Worm (Caenorhabditis elegans): ENCODE results near the gene abu-11.

abu-11 gene

DNA sequence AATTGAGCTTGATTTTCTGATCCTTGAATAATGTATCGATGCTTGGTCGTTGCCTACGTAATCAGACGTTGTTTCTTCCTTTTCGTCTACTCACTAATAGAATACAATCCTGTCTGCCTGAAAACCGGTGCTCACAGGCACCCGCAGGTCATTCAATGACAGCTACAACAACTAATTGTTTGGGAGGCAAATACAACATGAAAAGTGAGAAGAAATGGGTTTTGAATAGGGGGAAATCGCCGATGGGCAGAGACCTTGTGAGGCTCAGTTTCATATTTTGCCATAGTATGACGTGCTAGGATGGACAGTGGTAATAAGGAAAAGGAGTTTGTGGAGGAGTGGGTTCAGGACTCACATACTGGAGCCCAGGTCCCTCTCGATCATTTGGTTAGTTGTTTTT is 2.3 kb upstream of the abu-11 start, which contains the start of gene chs-2:
TSS of gene chs-2 (plus strand) at position 301 of the 400 bp plus-strand sequence.
- TF ChIP-seq tab-1 (GFP tag; IDR thresholded peaks at IDR 0.05), result no peak
- TF ChIP-seq T22C8.4 (GFP tag; IDR thresholded peaks at IDR 0.05), result no peak
- TF ChIP-seq klf-2 (GFP tag; conservative IDR thresholded peaks at IDR 0.05), result no peak
- TF ChIP-seq ztf-29 (GFP tag; IDR thresholded peaks at IDR 0.05), result no peak
- TF ChIP-seq ztf-23 (GFP tag; IDR thresholded peaks at IDR 0.05), result no peak
- TF ChIP-seq flt-1 (GFP tag; IDR thresholded peaks at IDR 0.05), result no peak
- TF ChIP-seq med-1 (GFP tag; optimal IDR thresholded peaks at IDR 0.05; ENCODE audit: insufficient read depth), result no peak
- no peak for TF ChIP-seq ref-1 (GFP tag; conservative IDR thresholded peaks at IDR 0.05)
- TF ChIP-seq cog-1 (tag; optimal IDR thresholded peaks at IDR 0.05), result no peak

DNA sequence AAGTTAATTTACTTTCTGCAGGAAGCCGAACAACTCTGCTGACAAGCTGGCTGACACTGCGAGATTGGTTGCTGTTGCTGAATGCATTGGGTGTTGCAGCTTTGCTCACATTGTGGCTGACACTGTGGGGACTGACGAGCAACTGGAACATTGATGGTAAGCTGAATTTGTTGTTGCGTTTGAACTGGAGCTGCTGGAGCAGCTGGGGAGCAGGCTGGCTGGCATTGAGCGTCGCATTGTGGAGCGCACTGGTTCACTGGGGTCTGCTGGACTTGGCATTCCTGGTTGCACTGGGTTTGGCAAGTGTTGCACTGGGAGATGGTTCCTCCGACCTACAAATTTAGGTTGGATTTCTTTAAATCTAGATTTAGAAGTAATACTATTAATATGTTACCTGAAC is 1.8 kb downstream of the abu-11 start:
- no peak for TF ChIP-seq flt-1 (GFP tag; IDR thresholded peaks at IDR 0.05)
- no peak for TF ChIP-seq med-1 (GFP tag; optimal IDR thresholded peaks at IDR 0.05; ENCODE audit: insufficient read depth)
- TF ChIP-seq ref-1 (GFP tag; conservative IDR thresholded peaks at IDR 0.05), result no peak
- TF ChIP-seq klf-2 (GFP tag; conservative IDR thresholded peaks at IDR 0.05), result no peak
- TF ChIP-seq tab-1 (GFP tag; IDR thresholded peaks at IDR 0.05), result no peak
- no peak for TF ChIP-seq cog-1 (tag; optimal IDR thresholded peaks at IDR 0.05)
- no peak for TF ChIP-seq ztf-29 (GFP tag; IDR thresholded peaks at IDR 0.05)
- no peak for TF ChIP-seq T22C8.4 (GFP tag; IDR thresholded peaks at IDR 0.05)
- no peak for TF ChIP-seq ztf-23 (GFP tag; IDR thresholded peaks at IDR 0.05)

DNA sequence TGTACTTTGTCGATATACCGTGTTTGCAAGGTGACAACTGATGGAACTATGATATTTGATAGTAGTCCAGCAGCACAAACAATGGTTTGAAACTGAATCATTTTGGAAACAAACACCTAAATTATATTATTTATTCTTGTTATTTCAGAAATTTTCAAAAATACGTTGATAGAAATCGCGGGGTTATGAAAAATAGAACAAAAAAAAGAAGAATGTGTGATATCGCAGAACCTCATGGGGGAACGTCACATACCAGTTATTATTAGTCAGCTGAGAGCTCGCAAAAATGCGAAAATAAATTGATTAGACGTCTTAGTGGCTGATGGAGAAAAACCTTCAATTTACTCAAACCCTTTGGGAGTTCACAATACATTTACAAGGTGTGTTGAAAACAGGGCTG is 5.4 kb downstream of the abu-11 start, which contains the start of gene T01D1.5:
TSS of gene T01D1.5 (minus strand) at position 101 of the 400 bp plus-strand sequence.
- TF ChIP-seq klf-2 (GFP tag; conservative IDR thresholded peaks at IDR 0.05) (no peak), ztf-29 (GFP tag; IDR thresholded peaks at IDR 0.05) (no peak), med-1 (GFP tag; optimal IDR thresholded peaks at IDR 0.05; ENCODE audit: insufficient read depth) (no peak), tab-1 (GFP tag; IDR thresholded peaks at IDR 0.05) (no peak), ref-1 (GFP tag; conservative IDR thresholded peaks at IDR 0.05) (no peak)

DNA sequence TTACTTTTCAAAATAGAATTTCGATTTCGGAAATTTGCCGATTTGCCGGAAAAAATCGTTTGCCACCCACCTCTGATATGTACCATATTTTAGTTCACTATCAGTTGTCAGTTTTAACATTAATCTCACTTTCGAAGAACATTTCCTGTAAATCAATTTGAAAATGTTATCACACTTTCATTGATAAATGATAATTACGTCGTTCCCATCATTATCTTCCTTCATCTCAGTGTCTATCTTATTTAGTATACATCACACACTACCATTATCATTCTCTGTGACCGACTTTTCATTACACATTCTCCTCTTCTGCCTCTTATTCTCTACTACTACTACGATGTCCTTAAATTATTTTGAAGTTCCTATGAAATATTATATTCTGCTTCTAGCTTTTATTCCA is 7.9 kb downstream of the abu-11 start, which contains the start of gene T01D1.8:
TSS of gene T01D1.8 (plus strand) at position 236 of the 400 bp plus-strand sequence.
- TF ChIP-seq ref-1 (GFP tag; conservative IDR thresholded peaks at IDR 0.05), result no peak
- TF ChIP-seq ztf-23 (GFP tag; IDR thresholded peaks at IDR 0.05), result no peak
- no peak for TF ChIP-seq tab-1 (GFP tag; IDR thresholded peaks at IDR 0.05)
- TF ChIP-seq med-1 (GFP tag; optimal IDR thresholded peaks at IDR 0.05; ENCODE audit: insufficient read depth), result no peak
- TF ChIP-seq ztf-29 (GFP tag; IDR thresholded peaks at IDR 0.05), result no peak
- no peak for TF ChIP-seq klf-2 (GFP tag; conservative IDR thresholded peaks at IDR 0.05)
- TF ChIP-seq cog-1 (tag; optimal IDR thresholded peaks at IDR 0.05), result no peak
- TF ChIP-seq flt-1 (GFP tag; IDR thresholded peaks at IDR 0.05), result no peak
- TF ChIP-seq T22C8.4 (GFP tag; IDR thresholded peaks at IDR 0.05), result no peak

DNA sequence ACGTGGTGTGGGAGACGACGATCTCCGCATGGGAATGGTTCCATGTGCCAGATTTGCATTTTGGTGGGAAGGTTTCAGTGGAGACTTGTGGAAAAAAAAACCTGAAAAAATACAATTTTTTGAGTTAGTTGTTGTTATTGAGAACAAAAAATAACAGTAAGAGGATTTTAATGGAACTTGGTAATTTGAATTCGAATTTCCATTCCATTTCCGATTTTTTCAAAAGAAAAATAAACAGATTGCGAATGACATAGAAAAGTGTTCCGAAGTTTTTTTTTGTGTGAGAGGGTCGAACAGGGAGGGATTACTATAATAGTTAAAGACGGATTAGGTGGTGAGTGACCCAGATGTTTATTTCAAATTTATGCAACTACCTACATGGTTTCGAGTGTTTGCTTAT is 15.4 kb downstream of the abu-11 start, which contains the start of gene T01D1.4:
TSS of gene T01D1.4 (minus strand) at position 101 of the 400 bp plus-strand sequence.
- TF ChIP-seq cog-1 (tag; optimal IDR thresholded peaks at IDR 0.05) (no peak), ztf-29 (GFP tag; IDR thresholded peaks at IDR 0.05) (no peak), tab-1 (GFP tag; IDR thresholded peaks at IDR 0.05) (no peak), ztf-23 (GFP tag; IDR thresholded peaks at IDR 0.05) (no peak), klf-2 (GFP tag; conservative IDR thresholded peaks at IDR 0.05) (no peak), ref-1 (GFP tag; conservative IDR thresholded peaks at IDR 0.05) (no peak), T22C8.4 (GFP tag; IDR thresholded peaks at IDR 0.05) (no peak), flt-1 (GFP tag; IDR thresholded peaks at IDR 0.05) (no peak), med-1 (GFP tag; optimal IDR thresholded peaks at IDR 0.05; ENCODE audit: insufficient read depth) (no peak)

DNA sequence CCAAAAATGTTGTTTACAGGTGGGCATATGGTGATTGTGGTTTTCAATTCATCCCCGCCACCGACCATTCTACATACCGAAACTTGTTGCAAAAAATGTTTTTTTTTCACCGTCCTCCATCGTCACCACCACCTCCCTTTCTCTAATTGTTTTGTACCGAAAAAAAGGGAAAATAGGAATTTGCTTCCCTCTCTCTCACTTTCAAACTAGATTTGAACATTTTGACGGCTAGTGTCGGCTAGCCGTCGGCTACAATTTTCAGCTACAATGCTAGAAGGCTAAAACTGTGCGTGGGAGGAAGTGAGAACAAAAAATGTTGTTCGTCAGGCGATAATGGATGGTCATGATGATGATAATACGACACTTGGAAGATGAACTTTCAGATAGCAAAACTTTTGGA is 16.2 kb downstream of the abu-11 start:
- TF ChIP-seq tab-1 (GFP tag; IDR thresholded peaks at IDR 0.05), result no peak
- no peak for TF ChIP-seq cog-1 (tag; optimal IDR thresholded peaks at IDR 0.05)
- TF ChIP-seq med-1 (GFP tag; optimal IDR thresholded peaks at IDR 0.05; ENCODE audit: insufficient read depth), result no peak
- no peak for TF ChIP-seq T22C8.4 (GFP tag; IDR thresholded peaks at IDR 0.05)
- TF ChIP-seq ztf-29 (GFP tag; IDR thresholded peaks at IDR 0.05), result no peak
- no peak for TF ChIP-seq flt-1 (GFP tag; IDR thresholded peaks at IDR 0.05)
- TF ChIP-seq ztf-23 (GFP tag; IDR thresholded peaks at IDR 0.05), result no peak
- TF ChIP-seq ref-1 (GFP tag; conservative IDR thresholded peaks at IDR 0.05), result no peak
- no peak for TF ChIP-seq klf-2 (GFP tag; conservative IDR thresholded peaks at IDR 0.05)

DNA sequence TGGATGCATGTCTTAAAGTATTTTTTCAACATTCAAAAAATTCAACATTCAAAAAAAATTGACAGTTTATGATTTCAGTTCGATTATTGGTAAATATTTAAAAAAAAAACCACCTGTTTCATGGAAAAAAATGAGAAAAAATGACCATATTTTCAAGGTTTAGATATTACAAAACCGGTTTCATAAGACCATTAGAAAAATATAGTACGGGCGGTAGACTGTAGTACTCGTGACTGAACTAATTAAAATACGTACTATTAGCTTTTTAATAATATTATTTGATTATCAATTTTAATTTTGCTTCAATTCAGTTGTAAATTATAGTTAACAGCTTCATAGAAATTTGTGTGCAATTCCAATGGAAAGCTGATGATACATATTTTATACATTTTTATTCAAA is 17.7 kb downstream of the abu-11 start:
- no peak for TF ChIP-seq tab-1 (GFP tag; IDR thresholded peaks at IDR 0.05)

DNA sequence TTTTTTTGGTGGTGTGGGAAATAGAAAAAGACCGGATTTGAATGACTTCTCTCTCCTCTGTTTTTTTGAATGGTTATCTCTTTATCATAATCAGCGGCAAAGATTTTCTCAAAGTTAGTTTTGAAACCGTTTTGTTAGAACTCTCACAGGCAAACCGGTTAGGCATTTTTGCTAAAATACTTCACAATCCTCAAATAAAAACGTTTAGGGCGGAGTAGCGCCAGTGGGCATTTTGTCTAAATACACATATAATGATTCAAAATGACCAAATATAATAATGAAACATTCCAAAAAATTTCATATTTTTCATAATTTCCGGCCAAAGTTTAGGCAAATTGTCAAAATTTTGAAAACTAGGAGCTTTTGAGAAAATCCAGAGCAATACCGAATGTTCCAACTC is 18.5 kb downstream of the abu-11 start, which contains the start of gene T01D1.3:
TSS of gene T01D1.3 (minus strand) at position 101 of the 400 bp plus-strand sequence.
- TF ChIP-seq ztf-23 (GFP tag; IDR thresholded peaks at IDR 0.05), result no peak

DNA sequence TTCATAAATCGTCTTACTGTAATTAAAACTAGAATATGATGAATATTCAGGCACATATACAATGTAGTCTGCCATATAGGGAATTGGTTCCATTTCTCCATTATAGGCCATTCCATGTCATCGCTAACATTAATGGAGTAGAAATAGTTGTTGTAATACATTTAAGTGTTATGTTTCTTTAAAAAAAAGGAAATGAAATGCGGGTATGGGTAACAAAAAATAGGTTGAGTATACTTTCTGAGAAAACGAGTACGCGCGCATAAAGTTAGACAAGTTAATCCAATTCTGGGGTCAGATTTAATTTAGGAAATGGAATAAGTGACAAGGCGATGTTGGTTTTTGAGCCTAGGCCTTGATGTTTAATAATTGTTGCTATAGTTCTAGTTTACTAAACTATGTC is 20.7 kb downstream of the abu-11 start, which contains the start of gene T01D1.7:
TSS of gene T01D1.7 (minus strand) at position 101 of the 400 bp plus-strand sequence.
- TF ChIP-seq klf-2 (GFP tag; conservative IDR thresholded peaks at IDR 0.05) (no peak), ztf-29 (GFP tag; IDR thresholded peaks at IDR 0.05) (no peak), flt-1 (GFP tag; IDR thresholded peaks at IDR 0.05) (no peak), cog-1 (tag; optimal IDR thresholded peaks at IDR 0.05) (no peak), ref-1 (GFP tag; conservative IDR thresholded peaks at IDR 0.05) (no peak), T22C8.4 (GFP tag; IDR thresholded peaks at IDR 0.05) (no peak), med-1 (GFP tag; optimal IDR thresholded peaks at IDR 0.05; ENCODE audit: insufficient read depth) (no peak), tab-1 (GFP tag; IDR thresholded peaks at IDR 0.05) (no peak), ztf-23 (GFP tag; IDR thresholded peaks at IDR 0.05) (no peak)

DNA sequence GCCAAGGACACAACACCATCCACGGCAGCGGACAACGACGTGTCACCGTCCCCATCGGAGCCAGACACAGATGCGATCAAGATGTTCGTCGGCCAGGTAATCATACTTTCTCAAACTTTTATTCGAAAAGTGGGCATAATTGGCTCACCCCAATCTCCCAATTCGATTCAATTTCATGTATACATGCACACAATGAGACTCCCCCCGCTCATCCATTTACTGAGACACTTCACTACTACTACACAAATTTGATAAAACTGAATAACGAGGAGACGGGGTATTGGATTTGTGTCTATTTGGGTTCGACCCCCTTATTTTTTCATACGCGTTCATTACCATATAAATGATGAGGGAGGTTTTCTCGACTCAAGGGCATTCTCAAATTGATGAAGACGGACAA is 31.1 kb downstream of the abu-11 start:
- TF ChIP-seq ref-1 (GFP tag; conservative IDR thresholded peaks at IDR 0.05) (no peak), klf-2 (GFP tag; conservative IDR thresholded peaks at IDR 0.05) (no peak), cog-1 (tag; optimal IDR thresholded peaks at IDR 0.05) (no peak), flt-1 (GFP tag; IDR thresholded peaks at IDR 0.05) (no peak), T22C8.4 (GFP tag; IDR thresholded peaks at IDR 0.05) (no peak), med-1 (GFP tag; optimal IDR thresholded peaks at IDR 0.05; ENCODE audit: insufficient read depth) (no peak), ztf-23 (GFP tag; IDR thresholded peaks at IDR 0.05) (no peak), tab-1 (GFP tag; IDR thresholded peaks at IDR 0.05) (no peak), ztf-29 (GFP tag; IDR thresholded peaks at IDR 0.05) (no peak)

Measured in whole organism, midembryonic.